Worm (Caenorhabditis elegans): ENCODE measurements around the gene Y62H9A.12.

DNA sequence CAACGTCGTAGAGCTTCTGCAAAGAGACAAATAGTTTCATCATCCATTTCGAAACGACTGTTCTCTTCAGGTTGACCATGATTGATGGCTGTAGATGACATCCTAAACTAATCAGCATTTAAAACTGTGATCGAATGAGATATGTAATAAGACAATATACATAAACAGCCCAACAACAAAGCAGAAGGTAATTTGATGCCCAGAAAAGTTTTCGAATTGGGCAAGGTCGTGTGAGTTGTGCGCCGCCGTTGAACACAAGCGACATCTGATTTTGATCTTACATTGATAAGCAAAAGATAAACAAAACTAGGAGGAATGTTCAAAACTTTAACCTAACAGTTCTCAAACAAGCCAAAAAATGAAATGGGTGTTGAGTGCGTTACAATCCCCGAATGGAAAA lies 28.3 kb upstream of the Y62H9A.12 start, which contains the start of gene Y62H9A.7:
- no peak for TF ChIP-seq flt-1 (GFP tag; IDR thresholded peaks at IDR 0.05)
- no peak for TF ChIP-seq tra-4 (tag; optimal IDR thresholded peaks at IDR 0.05)
- TF ChIP-seq ets-7 (tag; optimal IDR thresholded peaks at IDR 0.05), result no peak
- no peak for TF ChIP-seq ceh-13 (GFP tag; optimal IDR thresholded peaks at IDR 0.05)
